Worm (Caenorhabditis elegans): Measurements from ENCODE around the gene C45G9.11.
"Not testable (repeated sequence)": the region's sequence is repeated elsewhere in the genome, so short reads cannot be mapped to it uniquely, and the experiment has no call there.

ce11 chrIII:5055709-5056108 is 12.8 kb downstream of the C45G9.11 start, which contains the start of gene C45G9.9:
- not testable (repeated sequence) for TF ChIP-seq nhr-12 (tag; optimal IDR thresholded peaks at IDR 0.05); unc-39 (tag; optimal IDR thresholded peaks at IDR 0.05); egl-27 (tag; optimal IDR thresholded peaks at IDR 0.05); ama-1 (optimal IDR thresholded peaks at IDR 0.05); nhr-237 (tag; optimal IDR thresholded peaks at IDR 0.05); zag-1 (tag; optimal IDR thresholded peaks at IDR 0.05)

Data from whole organism, L3 larva.